Worm (Caenorhabditis elegans) whole organism, young adult: ENCODE results near the gene W03C9.6.
A peak's percentile ranks its signal among the peaks of the same experiment; 100 is the strongest.

Experiments
- C06A6.2 ChIP-seq: fragments of 200-800 bp; sonication (Bioruptor generic); conservative IDR thresholded peaks from 2 replicates; pipeline ENCODE4 v1.3.6; 2022; ENCODE audit warnings: missing genetic modification characterization, missing compliant biosample characterization
- F39B2.1 ChIP-seq: fragments of 200-800 bp; sonication (Bioruptor generic); IDR thresholded peaks from 2 replicates; pipeline ENCODE4 v1.3.6; 2022; ENCODE audit warnings: missing genetic modification reagents, missing genetic modification characterization, missing compliant biosample characterization
- F55B11.4 ChIP-seq: sonication (generic microtip); optimal IDR thresholded peaks from 2 replicates; lab custom pipeline; 2016; ENCODE audit warnings: missing compliant biosample characterization, missing genetic modification characterization, borderline replicate concordance; ENCODE audit not compliant: insufficient read depth
- K12H6.12 ChIP-seq: fragments of 200-800 bp; sonication (Bioruptor generic); optimal IDR thresholded peaks from 2 replicates; lab custom pipeline; 2018; ENCODE audit warnings: mild to moderate bottlenecking, missing genetic modification characterization, missing compliant biosample characterization
- Y53F4B.3 ChIP-seq: fragments of 200-800 bp; sonication (Bioruptor generic); IDR thresholded peaks from 2 replicates; pipeline ENCODE4 v1.3.6; 2022; ENCODE audit warnings: missing genetic modification reagents, missing genetic modification characterization, missing compliant biosample characterization
- Y56A3A.18 ChIP-seq: fragments of 200-800 bp; sonication (Bioruptor generic); IDR thresholded peaks from 2 replicates; pipeline ENCODE4 v1.3.6; 2022; ENCODE audit warnings: missing genetic modification reagents, missing genetic modification characterization, missing compliant biosample characterization
- ama-1 ChIP-seq, 3 experiments: fragments of 150-350 bp in 1 of 3; sonication (generic microtip) in 2 of 3; optimal IDR thresholded peaks; 2 replicates each; lab custom pipeline; 2014 to 2018; ENCODE audit warnings: missing biosample characterization in 2 of 3, missing genetic modification characterization in 2 of 3, missing genetic modification reagents in 2 of 3
- aptf-3 ChIP-seq: fragments of 200-800 bp; sonication (Bioruptor generic); IDR thresholded peaks from 2 replicates; pipeline ENCODE4 v1.3.6; 2022; ENCODE audit warnings: missing genetic modification characterization, missing compliant biosample characterization
- atf-7 ChIP-seq: sonication (generic microtip); optimal IDR thresholded peaks from 2 replicates; lab custom pipeline; 2017; ENCODE audit warnings: mild to moderate bottlenecking, missing genetic modification characterization, missing compliant biosample characterization
- athp-1 ChIP-seq: sonication (generic microtip); optimal IDR thresholded peaks from 2 replicates; lab custom pipeline; 2017; ENCODE audit warnings: mild to moderate bottlenecking, missing genetic modification characterization, missing compliant biosample characterization
- ccch-3 ChIP-seq: fragments of 200-800 bp; sonication (Bioruptor generic); optimal IDR thresholded peaks from 2 replicates; lab custom pipeline; 2018; ENCODE audit warnings: mild to moderate bottlenecking, missing genetic modification characterization, missing compliant biosample characterization
- ceh-27 ChIP-seq: fragments of 200-800 bp; sonication (Bioruptor generic); optimal IDR thresholded peaks from 2 replicates; lab custom pipeline; 2018; ENCODE audit warnings: mild to moderate bottlenecking, missing genetic modification characterization, moderate library complexity, missing compliant biosample characterization
- ceh-40 ChIP-seq: fragments of 200-800 bp; sonication (Bioruptor generic); IDR thresholded peaks from 2 replicates; pipeline ENCODE4 v1.3.6; 2022; ENCODE audit warnings: missing genetic modification characterization, missing compliant biosample characterization
- dpff-1 ChIP-seq: sonication (generic microtip); optimal IDR thresholded peaks from 2 replicates; lab custom pipeline; 2017; ENCODE audit warnings: mild to moderate bottlenecking, missing genetic modification characterization, missing compliant biosample characterization
- efl-1 ChIP-seq: fragments of 150-350 bp; optimal IDR thresholded peaks from 2 replicates; lab custom pipeline; 2014; ENCODE audit warnings: missing biosample characterization, missing genetic modification reagents, missing genetic modification characterization
- egrh-3 ChIP-seq: fragments of 200-800 bp; sonication (Bioruptor generic); IDR thresholded peaks from 2 replicates; pipeline ENCODE4 v1.3.6; 2022; ENCODE audit warnings: missing genetic modification reagents, missing genetic modification characterization, missing compliant biosample characterization
- ekl-4 ChIP-seq: fragments of 200-800 bp; sonication (Bioruptor generic); IDR thresholded peaks from 2 replicates; pipeline ENCODE4 v1.3.6; 2022; ENCODE audit warnings: missing genetic modification reagents, missing genetic modification characterization, missing compliant biosample characterization
- ets-4 ChIP-seq: fragments of 200-800 bp; sonication (Bioruptor generic); optimal IDR thresholded peaks from 2 replicates; lab custom pipeline; 2018; ENCODE audit warnings: mild to moderate bottlenecking, missing genetic modification characterization, missing compliant biosample characterization
- hlh-12 ChIP-seq: sonication (generic microtip); optimal IDR thresholded peaks from 2 replicates; lab custom pipeline; 2016; ENCODE audit warnings: missing genetic modification characterization, missing compliant biosample characterization
- hlh-26 ChIP-seq: fragments of 200-800 bp; sonication (Bioruptor generic); conservative IDR thresholded peaks from 2 replicates; pipeline ENCODE4 v1.3.6; 2022; ENCODE audit warnings: missing genetic modification reagents, missing genetic modification characterization, missing compliant biosample characterization
- hmg-1.2 ChIP-seq: fragments of 200-800 bp; sonication (Bioruptor generic); IDR thresholded peaks from 2 replicates; pipeline ENCODE4 v1.3.6; 2022; ENCODE audit warnings: missing genetic modification reagents, missing genetic modification characterization, missing compliant biosample characterization
- hmg-20 ChIP-seq: fragments of 200-800 bp; sonication (Bioruptor generic); IDR thresholded peaks from 2 replicates; pipeline ENCODE4 v1.3.6; 2022; ENCODE audit warnings: missing genetic modification reagents, missing genetic modification characterization, missing compliant biosample characterization
- hrde-1 ChIP-seq: sonication (generic microtip); optimal IDR thresholded peaks from 2 replicates; lab custom pipeline; 2016; ENCODE audit warnings: missing genetic modification characterization, mild to moderate bottlenecking, missing compliant biosample characterization, moderate library complexity, missing genotype, missing genetic modification reagents, borderline replicate concordance
- lag-1 ChIP-seq: fragments of 200-800 bp; sonication (Bioruptor generic); IDR thresholded peaks from 2 replicates; pipeline ENCODE4 v1.3.6; 2022; ENCODE audit warnings: missing genetic modification reagents, missing genetic modification characterization, missing compliant biosample characterization
- let-526 ChIP-seq: fragments of 200-800 bp; sonication (Bioruptor generic); IDR thresholded peaks from 2 replicates; pipeline ENCODE4 v1.3.6; 2022; ENCODE audit warnings: missing genetic modification reagents, missing genetic modification characterization, missing compliant biosample characterization
- let-607 ChIP-seq, 2 experiments: fragments of 200-800 bp in 1 of 2; sonication (Bioruptor generic) in 1 of 2; sonication (generic microtip) in 1 of 2; optimal IDR thresholded peaks; 2 replicates each; lab custom pipeline; 2016 to 2018; ENCODE audit warnings: mild to moderate bottlenecking in 2 of 2, missing compliant biosample characterization in 2 of 2, missing genetic modification characterization in 2 of 2, moderate library complexity in 2 of 2, missing genotype in 1 of 2
- lin-35 ChIP-seq, 3 experiments: fragments of 150-350 bp in 2 of 3; sonication (generic microtip) in 1 of 3; optimal IDR thresholded peaks; 2 replicates each; lab custom pipeline; 2014 to 2018; ENCODE audit warnings: missing biosample characterization in 3 of 3, missing genetic modification characterization in 3 of 3, missing genetic modification reagents in 3 of 3
- lin-40 ChIP-seq: sonication (generic microtip); optimal IDR thresholded peaks from 2 replicates; lab custom pipeline; 2016; ENCODE audit warnings: missing genetic modification characterization, mild to moderate bottlenecking, missing compliant biosample characterization, missing genotype, missing genetic modification reagents
- lin-54 ChIP-seq: fragments of 200-800 bp; sonication (Bioruptor generic); optimal IDR thresholded peaks from 2 replicates; lab custom pipeline; 2018; ENCODE audit warnings: mild to moderate bottlenecking, missing genetic modification characterization, missing compliant biosample characterization
- lsl-1 ChIP-seq: fragments of 200-800 bp; sonication (Bioruptor generic); optimal IDR thresholded peaks from 2 replicates; lab custom pipeline; 2018; ENCODE audit warnings: mild to moderate bottlenecking, missing genetic modification characterization, moderate library complexity, missing compliant biosample characterization
- madf-10 ChIP-seq: sonication (generic microtip); optimal IDR thresholded peaks from 2 replicates; lab custom pipeline; 2016; ENCODE audit warnings: mild to moderate bottlenecking, missing genetic modification characterization, missing compliant biosample characterization
- madf-3 ChIP-seq: fragments of 200-800 bp; sonication (Bioruptor generic); IDR thresholded peaks from 2 replicates; pipeline ENCODE4 v1.3.6; 2022; ENCODE audit warnings: missing genetic modification reagents, missing genetic modification characterization, missing compliant biosample characterization
- madf-6 ChIP-seq: fragments of 200-800 bp; sonication (Bioruptor generic); IDR thresholded peaks from 2 replicates; pipeline ENCODE4 v1.3.6; 2022; ENCODE audit warnings: missing genetic modification reagents, missing genetic modification characterization, missing compliant biosample characterization
- mel-28 ChIP-seq: sonication (generic microtip); optimal IDR thresholded peaks from 2 replicates; lab custom pipeline; 2016; ENCODE audit warnings: borderline replicate concordance, mild to moderate bottlenecking, missing genetic modification characterization, missing compliant biosample characterization
- mxl-1 ChIP-seq: sonication (generic microtip); optimal IDR thresholded peaks from 2 replicates; lab custom pipeline; 2016; ENCODE audit warnings: missing genetic modification characterization, missing compliant biosample characterization
- nfya-1 ChIP-seq: sonication (generic microtip); optimal IDR thresholded peaks from 2 replicates; lab custom pipeline; 2017; ENCODE audit warnings: antibody characterized with exemption, missing compliant biosample characterization, missing genetic modification characterization, borderline replicate concordance; ENCODE audit not compliant: insufficient read depth
- nfyb-1 ChIP-seq: fragments of 200-800 bp; sonication (Bioruptor generic); IDR thresholded peaks from 2 replicates; pipeline ENCODE4 v1.3.6; 2022; ENCODE audit warnings: missing genetic modification reagents, missing genetic modification characterization, missing compliant biosample characterization
- nhr-120 ChIP-seq: fragments of 200-800 bp; sonication (Bioruptor generic); IDR thresholded peaks from 2 replicates; pipeline ENCODE4 v1.3.6; 2022; ENCODE audit warnings: missing genetic modification characterization, missing compliant biosample characterization
- nhr-179 ChIP-seq: sonication (generic microtip); optimal IDR thresholded peaks from 2 replicates; lab custom pipeline; 2016; ENCODE audit warnings: mild to moderate bottlenecking, missing genetic modification characterization, missing compliant biosample characterization
- pbrm-1 ChIP-seq: fragments of 200-800 bp; sonication (Bioruptor generic); IDR thresholded peaks from 2 replicates; pipeline ENCODE4 v1.3.6; 2022; ENCODE audit warnings: missing genetic modification reagents, missing genetic modification characterization, missing compliant biosample characterization
- rcor-1 ChIP-seq: fragments of 200-800 bp; sonication (Bioruptor generic); IDR thresholded peaks from 2 replicates; pipeline ENCODE4 v1.3.6; 2022; ENCODE audit warnings: missing genetic modification reagents, missing genetic modification characterization, missing compliant biosample characterization
- repo-1 ChIP-seq: sonication (generic microtip); optimal IDR thresholded peaks from 2 replicates; lab custom pipeline; 2017; ENCODE audit warnings: mild to moderate bottlenecking, missing genetic modification characterization, missing compliant biosample characterization
- rpc-1 ChIP-seq, 2 experiments: fragments of 150-350 bp in 1 of 2; sonication (generic microtip) in 1 of 2; optimal IDR thresholded peaks; 2 replicates each; lab custom pipeline; 2014 to 2018; ENCODE audit warnings: missing biosample characterization in 1 of 2, missing genetic modification characterization in 1 of 2, missing genetic modification reagents in 1 of 2, missing genotype in 1 of 2
- sdz-38 ChIP-seq: sonication (generic microtip); optimal IDR thresholded peaks from 2 replicates; lab custom pipeline; 2016; ENCODE audit warnings: missing genotype, missing genetic modification characterization, missing compliant biosample characterization
- sea-2 ChIP-seq: fragments of 200-800 bp; sonication (Bioruptor generic); IDR thresholded peaks from 2 replicates; pipeline ENCODE4 v1.3.6; 2022; ENCODE audit warnings: missing genetic modification characterization, missing compliant biosample characterization
- sptf-2 ChIP-seq: fragments of 200-800 bp; sonication (Bioruptor generic); optimal IDR thresholded peaks from 2 replicates; lab custom pipeline; 2018; ENCODE audit warnings: mild to moderate bottlenecking, missing genetic modification characterization, missing compliant biosample characterization
- tlf-1 ChIP-seq: fragments of 200-800 bp; sonication (Bioruptor generic); optimal IDR thresholded peaks from 2 replicates; lab custom pipeline; 2018; ENCODE audit warnings: mild to moderate bottlenecking, missing genetic modification characterization, missing compliant biosample characterization
- ztf-3 ChIP-seq: fragments of 200-800 bp; sonication (Bioruptor generic); optimal IDR thresholded peaks from 2 replicates; lab custom pipeline; 2018; ENCODE audit warnings: mild to moderate bottlenecking, missing genetic modification characterization, missing compliant biosample characterization

W03C9.6 gene

DNA sequence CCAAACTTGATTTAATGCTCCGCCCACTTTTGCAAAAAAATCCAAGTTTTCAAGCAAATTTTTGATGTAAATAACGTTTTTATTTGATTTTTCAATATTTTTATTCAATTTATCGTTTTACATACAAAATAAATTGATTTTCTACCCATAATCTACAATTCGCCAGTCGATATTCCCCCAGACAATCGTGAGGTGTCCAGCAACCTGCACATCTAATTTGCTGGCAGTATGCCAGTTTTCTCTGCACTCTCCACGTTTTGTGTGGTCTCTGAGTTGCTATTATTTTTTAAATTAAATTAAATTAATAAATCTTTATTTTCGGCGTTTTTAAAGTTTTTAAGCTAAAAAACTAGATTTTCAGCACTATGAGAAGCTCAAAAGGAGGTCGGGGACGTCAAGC, 25.8 kb downstream of the W03C9.6 start (continued):
- TF ChIP-seq F39B2.1 (GFP tag; lab: Robert Waterston, UW) (no peak), sptf-2 (no peak), ceh-40 (GFP tag; lab: Robert Waterston, UW) (no peak), efl-1 (GFP tag; lab: Kevin White, UChicago) (peak; percentile 55), egrh-3 (GFP tag; lab: Robert Waterston, UW) (peak; percentile 59), hlh-12 (tag; lab: Kevin White, UChicago) (no peak), Y56A3A.18 (GFP tag; lab: Robert Waterston, UW) (no peak), lin-54 (GFP tag; lab: Kevin White, UChicago) (peak; percentile 96), lag-1 (GFP tag; lab: Robert Waterston, UW) (no peak), ets-4 (no peak), ekl-4 (no peak; the same call in 1 of the 2 replicates), Y53F4B.3 (peak; percentile 70; the same call in 1 of the 2 replicates), nfya-1 (tag; lab: Kevin White, UChicago) (no peak), lin-40 (tag; lab: Kevin White, UChicago) (peak; percentile 92), atf-7 (tag; lab: Kevin White, UChicago) (no peak), nfyb-1 (GFP tag; lab: Robert Waterston, UW) (peak; percentile 84; the same call in 1 of the 2 replicates), pbrm-1 (GFP tag; lab: Robert Waterston, UW) (peak; percentile 85; the same call in 1 of the 2 replicates), lsl-1 (GFP tag; lab: Kevin White, UChicago) (peak; percentile 85), ztf-3 (no peak), let-607 (tag; optimal IDR thresholded peaks at IDR 0.05; lab: Kevin White, UChicago) (peak; percentile 25 to 80), nhr-179 (tag; lab: Kevin White, UChicago) (no peak), madf-6 (GFP tag; lab: Robert Waterston, UW) (no peak; the same call in 1 of the 2 replicates), ceh-27 (no peak), nhr-120 (GFP tag; lab: Robert Waterston, UW) (no peak), hlh-26 (GFP tag; lab: Robert Waterston, UW) (no peak), C06A6.2 (GFP tag; lab: Robert Waterston, UW) (no peak), mxl-1 (tag; lab: Kevin White, UChicago) (no peak), let-526 (GFP tag; lab: Robert Waterston, UW) (no peak), ccch-3 (GFP tag; lab: Kevin White, UChicago) (peak; percentile 65), hrde-1 (tag; lab: Kevin White, UChicago) (peak; percentile 18), lin-35 (GFP tag; optimal IDR thresholded peaks at IDR 0.05; lab: Kevin White, UChicago) (peak in 1 of 3 experiments; percentile 88), madf-3 (GFP tag; lab: Robert Waterston, UW) (peak; percentile 99), madf-10 (tag; lab: Kevin White, UChicago) (peak; percentile 85), athp-1 (tag; lab: Kevin White, UChicago) (peak; percentile 89), F55B11.4 (tag; lab: Kevin White, UChicago) (no peak), mel-28 (tag; lab: Kevin White, UChicago) (no peak), sdz-38 (tag; lab: Kevin White, UChicago) (no peak), sea-2 (GFP tag; lab: Robert Waterston, UW) (no peak), rpc-1 (optimal IDR thresholded peaks at IDR 0.05; lab: Kevin White, UChicago) (no peak), rpc-1 (tag; optimal IDR thresholded peaks at IDR 0.05; lab: Kevin White, UChicago) (no peak), aptf-3 (no peak), rcor-1 (no peak), tlf-1 (GFP tag; lab: Kevin White, UChicago) (peak; percentile 96), hmg-20 (no peak), dpff-1 (no peak), K12H6.12 (peak; percentile 82), ama-1 (optimal IDR thresholded peaks at IDR 0.05; lab: Kevin White, UChicago) (no peak), ama-1 (GFP tag; optimal IDR thresholded peaks at IDR 0.05; lab: Kevin White, UChicago) (no peak), repo-1 (tag; lab: Kevin White, UChicago) (peak; percentile 13), hmg-1.2 (GFP tag; lab: Robert Waterston, UW) (peak; percentile 98)
